Fruit fly (Drosophila melanogaster) whole organism, embryonic: ENCODE measurements around the gene Best4.

Source experiments
- Blimp-1 ChIP-seq: fragments of 200-800 bp; sonication (Bioruptor generic); optimal IDR thresholded peaks from 3 replicates; lab custom pipeline; 2018; ENCODE audit warnings: missing biosample characterization, missing genetic modification characterization, mild to moderate bottlenecking, moderate library complexity, missing genetic modification reagents
- CG10147 ChIP-seq: fragments of 200-800 bp; sonication (Bioruptor generic); optimal IDR thresholded peaks from 2 replicates; lab custom pipeline; 2019; ENCODE audit warnings: missing biosample characterization, mild to moderate bottlenecking, missing genetic modification characterization, moderate library complexity
- CG10959 ChIP-seq: fragments of 200-800 bp; sonication (Bioruptor generic); IDR thresholded peaks from 2 replicates; pipeline ENCODE4 v1.3.6; 2022; ENCODE audit warnings: missing biosample characterization, missing genetic modification characterization
- CG11398 ChIP-seq: fragments of 200-800 bp; sonication (Bioruptor generic); optimal IDR thresholded peaks from 2 replicates; lab custom pipeline; 2016; ENCODE audit warnings: missing biosample characterization, missing genetic modification characterization
- CG11695 ChIP-seq: fragments of 200-800 bp; sonication (Bioruptor generic); IDR thresholded peaks from 3 replicates; pipeline ENCODE4 v1.3.6; 2022; ENCODE audit warnings: missing biosample characterization, missing genetic modification characterization
- CG12769 ChIP-seq: fragments of 200-800 bp; sonication (Bioruptor generic); optimal IDR thresholded peaks from 2 replicates; lab custom pipeline; 2019; ENCODE audit warnings: missing biosample characterization, mild to moderate bottlenecking, missing genetic modification characterization, moderate library complexity
- CG13775 ChIP-seq: fragments of 200-800 bp; sonication (Bioruptor generic); optimal IDR thresholded peaks from 3 replicates; lab custom pipeline; 2017; ENCODE audit warnings: missing biosample characterization, mild to moderate bottlenecking, missing genetic modification characterization
- CG14710 ChIP-seq: fragments of 200-800 bp; sonication (Bioruptor generic); optimal IDR thresholded peaks from 3 replicates; lab custom pipeline; 2019; ENCODE audit warnings: missing biosample characterization, mild to moderate bottlenecking, missing genetic modification characterization, moderate library complexity
- CG15479 ChIP-seq: fragments of 200-800 bp; sonication (Bioruptor generic); optimal IDR thresholded peaks from 3 replicates; lab custom pipeline; 2019; ENCODE audit warnings: missing biosample characterization, mild to moderate bottlenecking, missing genetic modification characterization, moderate library complexity
- CG15696 ChIP-seq: fragments of 200-800 bp; sonication (Bioruptor generic); optimal IDR thresholded peaks from 2 replicates; lab custom pipeline; 2019; ENCODE audit warnings: missing biosample characterization, mild to moderate bottlenecking, missing genetic modification characterization, moderate library complexity
- CG1603 ChIP-seq: fragments of 200-800 bp; sonication (Bioruptor generic); optimal IDR thresholded peaks from 2 replicates; lab custom pipeline; 2019; ENCODE audit warnings: missing biosample characterization, mild to moderate bottlenecking, missing genetic modification characterization, moderate library complexity
- CG17328 ChIP-seq: fragments of 200-800 bp; sonication (Bioruptor generic); IDR thresholded peaks from 2 replicates; pipeline ENCODE4 v1.3.6; 2022; ENCODE audit warnings: missing biosample characterization, missing genetic modification characterization
- CG17361 ChIP-seq: fragments of 200-800 bp; sonication (Bioruptor generic); IDR thresholded peaks from 3 replicates; pipeline ENCODE4 v1.3.6; 2022; ENCODE audit warnings: missing biosample characterization, missing genetic modification characterization
- CG17829 ChIP-seq: fragments of 200-800 bp; optimal IDR thresholded peaks from 2 replicates; lab custom pipeline; 2019; ENCODE audit warnings: missing biosample characterization, mild to moderate bottlenecking, missing genetic modification characterization, moderate library complexity
- CG18262 ChIP-seq: fragments of 200-800 bp; optimal IDR thresholded peaks from 3 replicates; lab custom pipeline; 2019; ENCODE audit warnings: missing biosample characterization, mild to moderate bottlenecking, missing genetic modification characterization, moderate library complexity
- CG2712 ChIP-seq: fragments of 200-800 bp; optimal IDR thresholded peaks from 3 replicates; lab custom pipeline; 2019; ENCODE audit warnings: missing biosample characterization, mild to moderate bottlenecking, missing genetic modification characterization, moderate library complexity
- CG4820 ChIP-seq: fragments of 200-800 bp; sonication (Bioruptor generic); optimal IDR thresholded peaks from 3 replicates; lab custom pipeline; 2016; ENCODE audit warnings: missing biosample characterization, missing genetic modification characterization
- CG7839 ChIP-seq: fragments of 200-800 bp; sonication (Bioruptor generic); optimal IDR thresholded peaks from 3 replicates; lab custom pipeline; 2018; ENCODE audit warnings: missing biosample characterization, mild to moderate bottlenecking, missing genetic modification characterization, moderate library complexity
- CG8290 ChIP-seq, 3 experiments: fragments of 200-800 bp; sonication (Bioruptor generic); optimal IDR thresholded peaks; 2 replicates each; lab custom pipeline; 2016 to 2019; ENCODE audit warnings: missing biosample characterization in 3 of 3, missing genetic modification characterization in 3 of 3, mild to moderate bottlenecking in 2 of 3, moderate library complexity in 1 of 3
- CG8359 ChIP-seq: fragments of 200-800 bp; sonication (Bioruptor generic); optimal IDR thresholded peaks from 2 replicates; lab custom pipeline; 2017; ENCODE audit warnings: missing biosample characterization, mild to moderate bottlenecking, missing genetic modification characterization, borderline replicate concordance
- CG8924 ChIP-seq: fragments of 200-800 bp; optimal IDR thresholded peaks from 3 replicates; lab custom pipeline; 2019; ENCODE audit warnings: missing biosample characterization, mild to moderate bottlenecking, missing genetic modification characterization, moderate library complexity
- Camta ChIP-seq: fragments of 200-800 bp; sonication (Bioruptor generic); optimal IDR thresholded peaks from 2 replicates; lab custom pipeline; 2016; ENCODE audit warnings: missing biosample characterization, missing genetic modification characterization
- CoRest ChIP-seq: fragments of 200-800 bp; sonication (Bioruptor generic); optimal IDR thresholded peaks from 3 replicates; lab custom pipeline; 2018; ENCODE audit warnings: missing biosample characterization, mild to moderate bottlenecking, missing genetic modification characterization, moderate library complexity
- D19A ChIP-seq: fragments of 200-800 bp; optimal IDR thresholded peaks from 3 replicates; lab custom pipeline; 2019; ENCODE audit warnings: missing biosample characterization, mild to moderate bottlenecking, missing genetic modification characterization, moderate library complexity
- Hmr ChIP-seq: fragments of 200-800 bp; sonication (Bioruptor generic); optimal IDR thresholded peaks from 3 replicates; lab custom pipeline; 2017; ENCODE audit warnings: mild to moderate bottlenecking, missing biosample characterization, missing genetic modification reagents, missing genetic modification characterization
- Hr39 ChIP-seq: fragments of >200 bp; optimal IDR thresholded peaks from 2 replicates; lab custom pipeline; 2017
- Myb ChIP-seq: fragments of 200-800 bp; sonication (Bioruptor generic); optimal IDR thresholded peaks from 2 replicates; lab custom pipeline; 2016; ENCODE audit warnings: missing biosample characterization, missing genetic modification characterization
- Xbp1 ChIP-seq: fragments of 200-800 bp; sonication (Bioruptor generic); optimal IDR thresholded peaks from 3 replicates; lab custom pipeline; 2016; ENCODE audit warnings: missing biosample characterization, mild to moderate bottlenecking, missing genetic modification characterization
- Xrp1 ChIP-seq: fragments of 200-800 bp; sonication (Bioruptor generic); IDR thresholded peaks from 2 replicates; pipeline ENCODE4 v1.3.6; 2022; ENCODE audit warnings: missing biosample characterization, missing genetic modification characterization
- YL-1 ChIP-seq: fragments of 200-800 bp; sonication (Bioruptor generic); optimal IDR thresholded peaks from 3 replicates; lab custom pipeline; 2017; ENCODE audit warnings: missing biosample characterization, mild to moderate bottlenecking, missing genetic modification characterization
- ac ChIP-seq: fragments of 200-800 bp; sonication (Bioruptor generic); optimal IDR thresholded peaks from 3 replicates; lab custom pipeline; 2017; ENCODE audit warnings: missing biosample characterization, mild to moderate bottlenecking, missing genetic modification characterization
- aop ChIP-seq: fragments of 200-800 bp; sonication (Bioruptor generic); IDR thresholded peaks from 2 replicates; pipeline ENCODE4 v1.3.6; 2022; ENCODE audit warnings: missing biosample characterization, missing genetic modification characterization
- bbx ChIP-seq: fragments of 200-800 bp; sonication (Bioruptor generic); IDR thresholded peaks from 2 replicates; pipeline ENCODE4 v1.3.6; 2022; ENCODE audit warnings: missing biosample characterization, missing genetic modification characterization; ENCODE audit not compliant: partially characterized antibody
- bsh ChIP-seq, 2 experiments: fragments of 200-800 bp; sonication (Bioruptor generic); optimal IDR thresholded peaks; 2 replicates each; lab custom pipeline; 2017 to 2018; ENCODE audit warnings: mild to moderate bottlenecking in 2 of 2, missing biosample characterization in 2 of 2, missing genetic modification characterization in 2 of 2, moderate library complexity in 1 of 2
- corto ChIP-seq: fragments of 200-800 bp; sonication (Bioruptor generic); optimal IDR thresholded peaks from 2 replicates; lab custom pipeline; 2016; ENCODE audit warnings: missing biosample characterization, mild to moderate bottlenecking, missing genetic modification characterization, moderate library complexity
- eve ChIP-seq, 2 experiments: fragments of >200 bp; optimal IDR thresholded peaks; 2 replicates each; lab custom pipeline; 2017; ENCODE audit warnings: missing biosample characterization in 2 of 2, missing genetic modification characterization in 2 of 2
- fd102C ChIP-seq: fragments of 200-800 bp; sonication (Bioruptor generic); optimal IDR thresholded peaks from 2 replicates; lab custom pipeline; 2018; ENCODE audit warnings: missing biosample characterization, mild to moderate bottlenecking, missing genetic modification characterization, moderate library complexity
- fd96Cb ChIP-seq: fragments of 200-800 bp; sonication (Bioruptor generic); optimal IDR thresholded peaks from 2 replicates; lab custom pipeline; 2018; ENCODE audit warnings: missing biosample characterization, mild to moderate bottlenecking, missing genetic modification characterization, moderate library complexity
- grau ChIP-seq: fragments of 200-800 bp; optimal IDR thresholded peaks from 3 replicates; lab custom pipeline; 2019; ENCODE audit warnings: missing biosample characterization, mild to moderate bottlenecking, missing genetic modification characterization, moderate library complexity
- gro ChIP-seq: fragments of 200-800 bp; sonication (Bioruptor generic); optimal IDR thresholded peaks from 2 replicates; lab custom pipeline; 2016; ENCODE audit warnings: missing biosample characterization, missing genetic modification characterization
- hbn ChIP-seq: fragments of 200-800 bp; sonication (Bioruptor generic); IDR thresholded peaks from 2 replicates; pipeline ENCODE4 v1.3.6; 2022; ENCODE audit warnings: missing biosample characterization, missing genetic modification characterization; ENCODE audit not compliant: partially characterized antibody
- lilli ChIP-seq: fragments of 200-800 bp; sonication (Bioruptor generic); optimal IDR thresholded peaks from 3 replicates; lab custom pipeline; 2016; ENCODE audit warnings: missing biosample characterization, missing genetic modification characterization
- phol ChIP-seq: fragments of 200-800 bp; sonication (Bioruptor generic); optimal IDR thresholded peaks from 3 replicates; lab custom pipeline; 2018; ENCODE audit warnings: missing biosample characterization, mild to moderate bottlenecking, missing genetic modification characterization, moderate library complexity
- prd ChIP-seq, 3 experiments: fragments of >200 bp in 2 of 3; fragments of 200-800 bp in 1 of 3; sonication (Bioruptor generic) in 1 of 3; optimal IDR thresholded peaks in 2 of 3; IDR thresholded peaks in 1 of 3; 2 replicates in 2 of 3; 3 replicates in 1 of 3; pipeline versions ENCODE4 v1.3.6 to Lab custom; 2017 to 2022; ENCODE audit warnings: missing biosample characterization in 1 of 3, missing genetic modification characterization in 1 of 3
- row ChIP-seq: fragments of 200-800 bp; sonication (Bioruptor generic); IDR thresholded peaks from 3 replicates; pipeline ENCODE4 v1.3.6; 2022; ENCODE audit warnings: missing biosample characterization, missing genetic modification characterization
- stwl ChIP-seq: fragments of 200-800 bp; sonication (Bioruptor generic); optimal IDR thresholded peaks from 3 replicates; lab custom pipeline; 2018; ENCODE audit warnings: missing biosample characterization, mild to moderate bottlenecking, missing genetic modification characterization, moderate library complexity
- tin ChIP-seq: fragments of 200-800 bp; sonication (Bioruptor generic); optimal IDR thresholded peaks from 3 replicates; lab custom pipeline; 2016; ENCODE audit warnings: missing biosample characterization, missing genetic modification characterization
- twi ChIP-seq: fragments of 200-800 bp; optimal IDR thresholded peaks from 2 replicates; lab custom pipeline; 2019; ENCODE audit warnings: missing biosample characterization, mild to moderate bottlenecking, missing genetic modification characterization, moderate library complexity
- vnd ChIP-seq: fragments of 200-800 bp; sonication (Bioruptor generic); IDR thresholded peaks from 3 replicates; pipeline ENCODE4 v1.3.6; 2022; ENCODE audit warnings: missing biosample characterization, missing genetic modification characterization; ENCODE audit not compliant: partially characterized antibody

Gene Best4

dm6 chr3L:15321001-15321438 is 22.3 kb downstream of the Best4 start (continued):
- peak; percentile 41 for TF ChIP-seq CG8359 (GFP tag; lab: Kevin White, UChicago)
- TF ChIP-seq Hr39 (lab: Kevin White, UChicago), result no peak
- peak; percentile 76 for TF ChIP-seq Xrp1 (GFP tag; lab: Robert Waterston, UW)
- peak; percentile 57; the same call in 1 of the 2 replicates for TF ChIP-seq CG17328
- peak; percentile 62 for TF ChIP-seq D19A (tag; lab: Kevin White, UChicago)
- TF ChIP-seq prd (optimal IDR thresholded peaks at IDR 0.05; lab: Kevin White, UChicago), result no peak
- TF ChIP-seq prd (GFP tag; IDR thresholded peaks at IDR 0.05; lab: Robert Waterston, UW), result peak; percentile 79
- peak; percentile 58 for TF ChIP-seq CG13775 (GFP tag; lab: Kevin White, UChicago)
- peak; percentile 65 for TF ChIP-seq ac (GFP tag; lab: Kevin White, UChicago)
- peak; percentile 49 for TF ChIP-seq fd96Cb (tag; lab: Kevin White, UChicago)
- no peak for TF ChIP-seq bbx (GFP tag; lab: Robert Waterston, UW)
- TF ChIP-seq grau, result peak; percentile 48
- peak; percentile 46 for TF ChIP-seq CG7839 (tag; lab: Kevin White, UChicago)
- TF ChIP-seq Myb (GFP tag; lab: Kevin White, UChicago), result no peak
- peak; percentile 79 for TF ChIP-seq CG8924 (tag; lab: Kevin White, UChicago)
- peak; percentile 2 for TF ChIP-seq CG1603 (tag; lab: Kevin White, UChicago)
- TF ChIP-seq bsh (GFP tag; optimal IDR thresholded peaks at IDR 0.05; lab: Kevin White, UChicago), result peak in 1 of 2 experiments; percentile 41
- peak; percentile 30 for TF ChIP-seq tin (GFP tag; lab: Kevin White, UChicago)
- TF ChIP-seq CG17829 (tag; lab: Kevin White, UChicago), result peak; percentile 82
- no peak for TF ChIP-seq gro (GFP tag; lab: Kevin White, UChicago)
- TF ChIP-seq lilli (GFP tag; lab: Kevin White, UChicago), result peak; percentile 8
- TF ChIP-seq CoRest (tag; lab: Kevin White, UChicago), result peak; percentile 43
- TF ChIP-seq Blimp-1 (GFP tag; lab: Kevin White, UChicago), result peak; percentile 23
- TF ChIP-seq CG12769, result no peak
- TF ChIP-seq stwl (tag; lab: Kevin White, UChicago), result peak; percentile 55
- TF ChIP-seq CG4820 (GFP tag; lab: Kevin White, UChicago), result peak; percentile 17
- TF ChIP-seq CG10959, result peak; percentile 68
- TF ChIP-seq row (GFP tag; lab: Robert Waterston, UW), result peak; percentile 62
- peak; percentile 96 for TF ChIP-seq CG15696 (tag; lab: Kevin White, UChicago)
- TF ChIP-seq CG15479 (GFP tag; lab: Kevin White, UChicago), result peak; percentile 5
- TF ChIP-seq eve (GFP tag; optimal IDR thresholded peaks at IDR 0.05; lab: Kevin White, UChicago), result peak in 1 of 2 experiments; percentile 31
- TF ChIP-seq hbn, result no peak
- TF ChIP-seq CG18262 (tag; lab: Kevin White, UChicago), result peak; percentile 85
- peak; percentile 67 for TF ChIP-seq phol (tag; lab: Kevin White, UChicago)
- TF ChIP-seq vnd (GFP tag; lab: Robert Waterston, UW), result no peak
- peak; percentile 21 for TF ChIP-seq Xbp1
- TF ChIP-seq CG11695 (GFP tag; lab: Robert Waterston, UW), result 0 out of 3 replicates have a peak, but pooled peaks have one; percentile 22
- TF ChIP-seq corto, result no peak
- peak; percentile 7 for TF ChIP-seq CG8290 (GFP tag; optimal IDR thresholded peaks at IDR 0.05; lab: Kevin White, UChicago)
- TF ChIP-seq CG8290 (tag; optimal IDR thresholded peaks at IDR 0.05; lab: Kevin White, UChicago), result no peak
- TF ChIP-seq CG2712 (tag; lab: Kevin White, UChicago), result peak; percentile 90
- peak; percentile 71 for TF ChIP-seq fd102C (GFP tag; lab: Kevin White, UChicago)
- peak; percentile 62; the same call in 2 of the 3 replicates for TF ChIP-seq CG17361
- TF ChIP-seq CG10147 (GFP tag; lab: Kevin White, UChicago), result no peak
- no peak for TF ChIP-seq CG11398 (GFP tag; lab: Kevin White, UChicago)
- TF ChIP-seq YL-1 (GFP tag; lab: Kevin White, UChicago), result no peak
- TF ChIP-seq twi (tag; lab: Kevin White, UChicago), result peak; percentile 97
- no peak for TF ChIP-seq aop (GFP tag; lab: Robert Waterston, UW)
- TF ChIP-seq CG14710 (tag; lab: Kevin White, UChicago), result peak; percentile 84
- no peak for TF ChIP-seq Camta (GFP tag; lab: Kevin White, UChicago)
- TF ChIP-seq Hmr, result no peak
